Fruit fly (Drosophila melanogaster): ENCODE data around the gene CG11583.

The CG11583 gene

DNA sequence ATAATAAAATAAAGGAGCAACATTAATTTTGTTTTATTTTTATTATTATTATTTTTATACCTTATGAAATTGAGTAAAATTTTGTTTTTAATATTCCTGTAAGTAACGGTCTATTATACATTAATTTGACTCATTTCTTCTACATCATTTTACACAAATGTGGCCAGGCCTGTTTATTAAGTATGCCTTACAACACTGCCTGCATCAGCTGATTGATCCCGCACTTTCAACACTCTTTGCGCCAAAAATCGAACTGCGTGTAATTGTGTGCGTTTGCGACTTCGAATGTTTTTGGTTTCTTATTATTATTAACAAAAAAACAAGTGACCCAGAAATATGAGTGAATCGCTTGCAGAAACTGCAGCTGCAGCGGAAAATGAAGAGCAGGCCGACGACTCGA is 30.7 kb upstream of the CG11583 start, which contains the start of gene Claspin (continued):
- TF ChIP-seq ranshi (GFP tag; IDR thresholded peaks at IDR 0.05) (0 out of 2 replicates have a peak, but pooled peaks have one; percentile 11), HmgZ (tag; optimal IDR thresholded peaks at IDR 0.05) (peak; percentile 88), CG3163 (GFP tag; optimal IDR thresholded peaks at IDR 0.05) (peak; percentile 11), tup (GFP tag; optimal IDR thresholded peaks at IDR 0.05) (peak; percentile 46), Hr51 (GFP tag; optimal IDR thresholded peaks at IDR 0.05) (peak in 1 of 2 experiments; percentile 29), CG17912 (GFP tag; optimal IDR thresholded peaks at IDR 0.05) (peak; percentile 54), CG7963 (GFP tag; IDR thresholded peaks at IDR 0.05; ENCODE audit: partially characterized antibody) (0 out of 3 replicates have a peak, but pooled peaks have one; percentile 8), CG13424 (tag; optimal IDR thresholded peaks at IDR 0.05) (peak; percentile 25), Myb (GFP tag; optimal IDR thresholded peaks at IDR 0.05) (peak; percentile 57), Elba2 (GFP tag; optimal IDR thresholded peaks at IDR 0.05) (peak; percentile 42), CG8089 (GFP tag; optimal IDR thresholded peaks at IDR 0.05) (peak; percentile 33), Blimp-1 (GFP tag; optimal IDR thresholded peaks at IDR 0.05) (peak; percentile 6), Dip2 (GFP tag; IDR thresholded peaks at IDR 0.05) (no peak), crp (GFP tag; optimal IDR thresholded peaks at IDR 0.05) (peak; percentile 97 to 99), Fer2 (tag; optimal IDR thresholded peaks at IDR 0.05) (no peak), vvl (GFP tag; IDR thresholded peaks at IDR 0.05) (peak; percentile 60), CG17361 (GFP tag; IDR thresholded peaks at IDR 0.05) (no peak), CG6272 (GFP tag; IDR thresholded peaks at IDR 0.05) (no peak), sug (tag; optimal IDR thresholded peaks at IDR 0.05) (peak; percentile 57), chif (GFP tag; optimal IDR thresholded peaks at IDR 0.05) (peak; percentile 40 to 43), CG14667 (GFP tag; IDR thresholded peaks at IDR 0.05) (no peak), CG2116 (GFP tag; optimal IDR thresholded peaks at IDR 0.05) (peak; percentile 34), toy (GFP tag; IDR thresholded peaks at IDR 0.05) (no peak), Aef1 (GFP tag; IDR thresholded peaks at IDR 0.05) (0 out of 3 replicates have a peak, but pooled peaks have one; percentile 21), CG10267 (tag; optimal IDR thresholded peaks at IDR 0.05) (peak; percentile 95), CG16813 (GFP tag; IDR thresholded peaks at IDR 0.05; ENCODE audit: partially characterized antibody) (peak; percentile 53; the same call in 2 of the 3 replicates), CG12769 (tag; optimal IDR thresholded peaks at IDR 0.05) (peak; percentile 60), prd (optimal IDR thresholded peaks at IDR 0.05) (no peak), prd (GFP tag; IDR thresholded peaks at IDR 0.05) (no peak), Dbx (GFP tag; IDR thresholded peaks at IDR 0.05) (peak; percentile 26; the same call in 1 of the 3 replicates), CG4617 (GFP tag; optimal IDR thresholded peaks at IDR 0.05; ENCODE audit: borderline replicate concordance) (peak; percentile 37), ara (GFP tag; IDR thresholded peaks at IDR 0.05) (no peak), CG7271 (tag; optimal IDR thresholded peaks at IDR 0.05) (no peak), mam (GFP tag; optimal IDR thresholded peaks at IDR 0.05) (peak; percentile 60), Stat92E (GFP tag; optimal IDR thresholded peaks at IDR 0.05) (peak in 1 of 3 experiments; percentile 6), CG9817 (tag; optimal IDR thresholded peaks at IDR 0.05) (peak; percentile 38), ham (GFP tag; IDR thresholded peaks at IDR 0.05) (no peak), grau (tag; optimal IDR thresholded peaks at IDR 0.05) (peak; percentile 32), CG17385 (GFP tag; optimal IDR thresholded peaks at IDR 0.05) (peak; percentile 31), danr (GFP tag; IDR thresholded peaks at IDR 0.05) (no peak), zfh2 (GFP tag; optimal IDR thresholded peaks at IDR 0.05) (peak; percentile 69), ttk (GFP tag; IDR thresholded peaks at IDR 0.05) (no peak), CG42726 (GFP tag; IDR thresholded peaks at IDR 0.05; ENCODE audit: partially characterized antibody) (peak; percentile 26; the same call in 1 of the 2 replicates), CG12236 (GFP tag; optimal IDR thresholded peaks at IDR 0.05) (no peak), pum (GFP tag; optimal IDR thresholded peaks at IDR 0.05) (no peak), CG8765 (GFP tag; IDR thresholded peaks at IDR 0.05) (no peak), CG11456 (GFP tag; IDR thresholded peaks at IDR 0.05) (peak; percentile 20; the same call in 1 of the 3 replicates), trem (tag; optimal IDR thresholded peaks at IDR 0.05) (peak; percentile 38), Xbp1 (GFP tag; optimal IDR thresholded peaks at IDR 0.05) (peak; percentile 52)
